Worm (Caenorhabditis elegans): ENCODE data around the gene F52E1.14.
A peak's percentile ranks its signal among the peaks of the same experiment; 100 is the strongest.

Gene F52E1.14

DNA sequence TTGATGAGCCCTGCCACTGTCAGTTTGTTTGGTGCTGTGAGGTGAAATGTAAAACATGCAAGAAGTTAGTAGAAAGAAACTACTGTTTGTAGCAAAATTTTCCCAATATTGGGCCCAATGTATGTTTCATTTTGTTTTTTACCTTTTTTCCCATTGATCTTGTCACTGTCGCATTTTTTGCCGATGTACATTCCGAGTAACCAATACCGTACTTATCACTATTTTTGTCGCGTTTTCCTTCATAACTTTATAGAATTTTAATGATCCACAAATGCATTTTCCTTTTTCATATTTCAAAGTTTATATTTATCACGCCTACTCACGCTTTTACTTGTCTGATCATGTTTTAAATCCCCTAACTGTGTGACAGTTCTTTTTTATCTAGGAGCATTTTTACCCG, 26.0 kb upstream of the F52E1.14 start:
- TF ChIP-seq nhr-11 (tag; optimal IDR thresholded peaks at IDR 0.05) = no peak
- TF ChIP-seq sox-4 (tag; optimal IDR thresholded peaks at IDR 0.05) = no peak
- TF ChIP-seq nhr-28 (tag; optimal IDR thresholded peaks at IDR 0.05) = no peak
- no peak for TF ChIP-seq nhr-85 (tag)
- TF ChIP-seq fkh-10 (GFP tag; optimal IDR thresholded peaks at IDR 0.05) = no peak

DNA sequence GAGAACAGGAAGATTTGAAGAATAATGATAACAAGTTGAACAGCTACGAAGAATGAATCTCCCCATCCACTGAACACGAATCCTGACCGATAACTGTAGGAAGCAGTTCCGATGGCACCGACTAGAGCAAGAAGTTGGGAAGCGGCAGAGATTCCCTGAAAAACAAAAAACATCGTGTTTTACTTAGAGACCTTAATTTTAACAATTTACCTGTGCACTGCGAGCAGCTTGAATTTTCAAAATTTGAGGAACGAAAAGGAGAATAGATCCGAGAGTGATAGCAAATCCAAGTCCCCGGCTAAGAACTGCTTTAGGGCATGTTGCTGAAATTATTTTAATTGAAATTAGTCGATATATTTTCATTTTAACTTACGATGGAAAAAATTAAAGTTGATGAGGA, 25.0 kb upstream of the F52E1.14 start:
- TF ChIP-seq nhr-19 (GFP tag; conservative IDR thresholded peaks at IDR 0.05) (no peak), fkh-4 (tag; optimal IDR thresholded peaks at IDR 0.05; ENCODE audit: borderline replicate concordance) (no peak), nhr-47 (tag; optimal IDR thresholded peaks at IDR 0.05) (no peak), efl-1 (optimal IDR thresholded peaks at IDR 0.05) (no peak), efl-1 (GFP tag; optimal IDR thresholded peaks at IDR 0.05 in 1 of 2) (peak in 1 of 2 experiments; percentile 63), nhr-90 (tag; optimal IDR thresholded peaks at IDR 0.05; ENCODE audit: poor library complexity) (no peak), pqm-1 (tag; optimal IDR thresholded peaks at IDR 0.05) (no peak), irx-1 (tag; optimal IDR thresholded peaks at IDR 0.05) (no peak), C04F5.9 (tag; optimal IDR thresholded peaks at IDR 0.05) (no peak)

DNA sequence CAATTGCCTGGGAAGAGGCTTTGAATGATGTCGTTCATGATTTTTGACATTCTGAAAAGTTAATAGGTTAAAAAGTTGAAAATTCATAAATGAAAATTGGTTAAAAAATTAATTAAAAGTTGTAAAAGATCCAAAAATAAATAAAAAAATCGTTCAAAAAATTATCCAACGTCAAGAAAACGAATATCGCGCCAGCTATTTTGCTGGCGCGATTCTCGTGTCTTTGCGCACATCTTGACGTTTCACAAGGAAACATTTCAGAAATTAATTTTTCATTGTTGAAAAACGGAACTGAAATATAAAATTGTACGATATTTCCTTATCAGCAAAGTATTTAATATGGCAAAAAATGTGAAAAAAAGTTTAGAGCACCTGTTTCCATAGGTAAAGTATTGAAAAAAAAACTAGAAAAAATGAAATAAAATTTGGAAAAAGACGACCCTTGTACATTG, 24.6 kb upstream of the F52E1.14 start, which contains the start of gene mpdu-1:
Gene mpdu-1 (minus strand): TSS at position 51 of the 452 bp plus-strand sequence.
- peak; percentile 77 for TF ChIP-seq nhr-19 (GFP tag; conservative IDR thresholded peaks at IDR 0.05)
- TF ChIP-seq unc-86 (tag; optimal IDR thresholded peaks at IDR 0.05) = peak; percentile 30
- TF ChIP-seq sox-4 (tag; optimal IDR thresholded peaks at IDR 0.05) = peak; percentile 13
- TF ChIP-seq aha-1 (tag; optimal IDR thresholded peaks at IDR 0.05) = no peak
- TF ChIP-seq lin-13 (GFP tag; optimal IDR thresholded peaks at IDR 0.05) = peak; percentile 24
- no peak for TF ChIP-seq ztf-4 (tag; optimal IDR thresholded peaks at IDR 0.05)
- TF ChIP-seq jun-1 (tag; optimal IDR thresholded peaks at IDR 0.05) = no peak
- peak; percentile 78 for TF ChIP-seq nhr-20 (tag; optimal IDR thresholded peaks at IDR 0.05)
- peak; percentile 82 to 83 for TF ChIP-seq lsy-2 (tag; optimal IDR thresholded peaks at IDR 0.05)
- TF ChIP-seq rnt-1 (tag; optimal IDR thresholded peaks at IDR 0.05) = peak; percentile 71
- TF ChIP-seq pag-3 (tag; optimal IDR thresholded peaks at IDR 0.05; ENCODE audit: borderline replicate concordance, insufficient read depth) = no peak
- TF ChIP-seq pax-3 (tag; optimal IDR thresholded peaks at IDR 0.05) = no peak
- no peak for TF ChIP-seq lir-3 (tag; optimal IDR thresholded peaks at IDR 0.05; ENCODE audit: poor library complexity)
- TF ChIP-seq aly-2 (tag; optimal IDR thresholded peaks at IDR 0.05) = no peak
- peak; percentile 76 for TF ChIP-seq snu-23 (GFP tag; optimal IDR thresholded peaks at IDR 0.05)
- peak; percentile 3 for TF ChIP-seq zip-4 (GFP tag; optimal IDR thresholded peaks at IDR 0.05)
- no peak for TF ChIP-seq ama-1 (optimal IDR thresholded peaks at IDR 0.05)
- peak; percentile 31 for TF ChIP-seq unc-130 (tag; optimal IDR thresholded peaks at IDR 0.05)
- TF ChIP-seq elt-2 (tag; optimal IDR thresholded peaks at IDR 0.05) = peak; percentile 77
- TF ChIP-seq hlh-17 (GFP tag; optimal IDR thresholded peaks at IDR 0.05; ENCODE audit: borderline replicate concordance) = no peak
- TF ChIP-seq nhr-47 (tag; optimal IDR thresholded peaks at IDR 0.05) = peak; percentile 76
- TF ChIP-seq ceh-88 (GFP tag; IDR thresholded peaks at IDR 0.05) = no peak
- no peak for TF ChIP-seq mab-9 (GFP tag; IDR thresholded peaks at IDR 0.05)
- TF ChIP-seq lin-35 (GFP tag; optimal IDR thresholded peaks at IDR 0.05) = peak; percentile 69 to 78
- no peak for TF ChIP-seq alr-1 (tag; optimal IDR thresholded peaks at IDR 0.05; ENCODE audit: borderline replicate concordance)
- no peak for TF ChIP-seq nhr-237 (tag; optimal IDR thresholded peaks at IDR 0.05)
- TF ChIP-seq dpl-1 (GFP tag; optimal IDR thresholded peaks at IDR 0.05) = peak; percentile 64 to 81 (median 75)
- peak; percentile 74 for TF ChIP-seq tbx-2 (tag; optimal IDR thresholded peaks at IDR 0.05)
- TF ChIP-seq isw-1 (GFP tag; IDR thresholded peaks at IDR 0.05) = no peak
- TF ChIP-seq ceh-90 (tag; optimal IDR thresholded peaks at IDR 0.05) = no peak
- peak in 2 of 6 experiments; percentile 32 to 69 for TF ChIP-seq elt-3 (tag; optimal IDR thresholded peaks at IDR 0.05)
- no peak for TF ChIP-seq efl-3 (GFP tag; optimal IDR thresholded peaks at IDR 0.05)
- TF ChIP-seq C34B4.2 (tag; optimal IDR thresholded peaks at IDR 0.05) = no peak
- TF ChIP-seq ztf-11 (tag; optimal IDR thresholded peaks at IDR 0.05) = peak in 1 of 2 experiments; percentile 30
- peak; percentile 63 for TF ChIP-seq irx-1 (tag; optimal IDR thresholded peaks at IDR 0.05)
- TF ChIP-seq fkh-4 (tag; optimal IDR thresholded peaks at IDR 0.05; ENCODE audit: borderline replicate concordance) = no peak
- TF ChIP-seq lin-14 (GFP tag; optimal IDR thresholded peaks at IDR 0.05) = no peak
- peak; percentile 80 for TF ChIP-seq nhr-71 (tag; optimal IDR thresholded peaks at IDR 0.05)
- TF ChIP-seq nhr-12 (tag; optimal IDR thresholded peaks at IDR 0.05) = no peak
